Worm (Caenorhabditis elegans) whole organism, L4/young adult: ENCODE results near the gene sumv-2.

ENCODE experiments used
- W03F9.2 ChIP-seq: fragments of 150-350 bp; optimal IDR thresholded peaks from 2 replicates; lab custom pipeline; 2014; ENCODE audit warnings: missing biosample characterization, missing genetic modification characterization
- dao-5 ChIP-seq: sonication (generic microtip); optimal IDR thresholded peaks from 2 replicates; lab custom pipeline; 2016; ENCODE audit warnings: missing genotype, missing genetic modification characterization, moderate library complexity, missing compliant biosample characterization
- him-1 ChIP-seq: sonication (generic microtip); optimal IDR thresholded peaks from 2 replicates; lab custom pipeline; 2016; ENCODE audit warnings: missing genotype, missing genetic modification reagents, missing genetic modification characterization, missing compliant biosample characterization

DNA sequence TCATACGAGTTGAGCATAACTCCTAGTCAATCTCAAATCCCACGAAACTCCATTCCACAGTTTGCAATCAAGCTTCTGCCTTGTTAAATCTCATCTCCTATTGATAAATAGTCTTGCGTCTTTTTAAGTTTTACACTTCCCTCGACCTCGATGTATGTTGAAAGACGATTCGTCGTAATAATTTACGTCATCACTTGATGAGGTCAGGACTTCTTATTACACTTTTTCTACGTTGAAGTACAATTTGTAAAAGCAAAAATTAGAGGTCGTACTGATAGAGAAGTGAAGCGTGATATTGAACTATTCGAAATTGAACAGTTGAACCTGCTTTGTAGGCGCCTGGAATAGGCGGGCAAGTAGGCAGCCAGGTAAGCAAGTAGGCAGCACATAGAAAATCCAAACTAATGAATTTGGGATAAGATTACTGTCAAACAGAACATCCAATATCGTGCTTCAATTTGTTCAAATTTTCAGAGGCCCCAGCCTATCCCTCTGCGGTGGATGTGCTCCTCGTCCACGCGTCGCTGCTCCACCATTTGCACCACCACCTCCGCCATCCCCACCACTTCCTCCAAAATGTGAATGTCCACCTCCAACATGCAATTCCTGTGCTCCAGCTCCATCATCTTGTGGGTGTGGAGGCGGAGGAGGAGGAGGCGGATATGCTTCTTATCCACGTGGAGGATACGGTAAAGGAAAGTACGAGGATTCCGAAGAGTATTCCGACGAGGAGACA is 32.5 kb downstream of the sumv-2 start:
- TF ChIP-seq him-1 (tag; lab: Kevin White, UChicago), result no peak
- no peak for TF ChIP-seq dao-5
- TF ChIP-seq W03F9.2 (tag; lab: Kevin White, UChicago), result no peak
